Worm (Caenorhabditis elegans): ENCODE results near the gene flcn-1.

DNA sequence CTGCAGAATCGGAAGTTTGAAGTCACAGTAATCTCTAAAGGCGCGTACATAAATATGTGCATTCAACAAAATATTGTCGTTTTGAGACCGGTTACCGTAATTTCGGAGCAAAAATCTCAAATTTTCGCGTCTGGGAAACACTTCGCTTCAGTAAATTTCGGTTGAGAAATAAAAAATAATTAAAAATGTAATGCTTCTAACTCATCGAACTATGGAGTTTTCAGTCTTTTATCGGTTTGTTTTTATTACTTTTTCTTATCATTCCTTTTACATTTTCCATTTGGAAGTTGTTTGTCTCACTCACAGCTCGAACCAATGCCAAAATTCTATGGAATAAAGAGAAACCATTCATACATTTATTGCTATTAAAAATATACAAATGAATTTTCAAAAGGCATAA lies 40.4 kb upstream of the flcn-1 start:
- no peak for TF ChIP-seq elt-3 (tag; optimal IDR thresholded peaks at IDR 0.05)
- TF ChIP-seq lin-11 (tag; optimal IDR thresholded peaks at IDR 0.05) = no peak
- no peak for TF ChIP-seq aly-2 (tag; optimal IDR thresholded peaks at IDR 0.05)

Measured in whole organism, L2 larva.